Worm (Caenorhabditis elegans) whole organism, early embryonic: ENCODE results near the gene dmsr-4.

ENCODE experiments used
- B0310.2 ChIP-seq: sonication (generic microtip); optimal IDR thresholded peaks from 2 replicates; lab custom pipeline; 2016; ENCODE audit warnings: mild to moderate bottlenecking, missing genetic modification characterization, missing compliant biosample characterization
- F13C5.2 ChIP-seq: sonication (generic microtip); optimal IDR thresholded peaks from 2 replicates; lab custom pipeline; 2017; ENCODE audit warnings: mild to moderate bottlenecking, missing genetic modification characterization, inconsistent platforms, missing compliant biosample characterization
- aly-1 ChIP-seq: sonication (generic microtip); optimal IDR thresholded peaks from 2 replicates; lab custom pipeline; 2016; ENCODE audit warnings: missing genetic modification characterization, missing compliant biosample characterization
- ama-1 ChIP-seq: fragments of 150-350 bp; optimal IDR thresholded peaks from 2 replicates; lab custom pipeline; 2014
- ceh-13 ChIP-seq: fragments of 200-800 bp; sonication (Bioruptor generic); optimal IDR thresholded peaks from 2 replicates; lab custom pipeline; 2018; ENCODE audit warnings: mild to moderate bottlenecking, missing genetic modification characterization, missing compliant biosample characterization
- ceh-36 ChIP-seq: sonication (generic microtip); optimal IDR thresholded peaks from 2 replicates; lab custom pipeline; 2016; ENCODE audit warnings: missing genetic modification characterization, inconsistent platforms, missing compliant biosample characterization
- flt-1 ChIP-seq: fragments of 200-800 bp; sonication (Bioruptor generic); IDR thresholded peaks from 2 replicates; pipeline ENCODE4 v1.3.6; 2022; ENCODE audit warnings: missing genetic modification characterization, missing compliant biosample characterization
- hmbx-1 ChIP-seq: sonication (generic microtip); optimal IDR thresholded peaks from 2 replicates; lab custom pipeline; 2016; ENCODE audit warnings: mild to moderate bottlenecking, missing genetic modification characterization, missing compliant biosample characterization
- hmg-4 ChIP-seq: fragments of 200-800 bp; sonication (Bioruptor generic); optimal IDR thresholded peaks from 2 replicates; lab custom pipeline; 2018; ENCODE audit warnings: mild to moderate bottlenecking, missing genetic modification characterization, missing compliant biosample characterization
- hnd-1 ChIP-seq: sonication (generic microtip); optimal IDR thresholded peaks from 2 replicates; lab custom pipeline; 2016; ENCODE audit warnings: missing genetic modification characterization, missing compliant biosample characterization
- pes-1 ChIP-seq: fragments of 200-800 bp; sonication (Bioruptor generic); IDR thresholded peaks from 2 replicates; pipeline ENCODE4 v1.3.6; 2022; ENCODE audit warnings: missing genetic modification reagents, missing genetic modification characterization, missing compliant biosample characterization
- scrt-1 ChIP-seq: fragments of 200-800 bp; sonication (Bioruptor generic); IDR thresholded peaks from 2 replicates; pipeline ENCODE4 v1.3.6; 2022; ENCODE audit warnings: missing genetic modification characterization, missing compliant biosample characterization
- sea-1 ChIP-seq: fragments of 200-800 bp; sonication (Bioruptor generic); conservative IDR thresholded peaks from 2 replicates; pipeline ENCODE4 v1.3.6; 2022; ENCODE audit warnings: missing genetic modification characterization, missing compliant biosample characterization
- tbx-11 ChIP-seq: fragments of 200-800 bp; sonication (Bioruptor generic); IDR thresholded peaks from 2 replicates; pipeline ENCODE4 v1.3.6; 2022; ENCODE audit warnings: missing genetic modification characterization, missing compliant biosample characterization
- tbx-37 ChIP-seq: fragments of 200-800 bp; sonication (Bioruptor generic); conservative IDR thresholded peaks from 2 replicates; pipeline ENCODE4 v1.3.6; 2022; ENCODE audit warnings: missing genetic modification reagents, missing genetic modification characterization, missing compliant biosample characterization
- tra-4 ChIP-seq: sonication (generic microtip); optimal IDR thresholded peaks from 2 replicates; lab custom pipeline; 2017; ENCODE audit warnings: missing genetic modification characterization, missing compliant biosample characterization

dmsr-4 gene

DNA sequence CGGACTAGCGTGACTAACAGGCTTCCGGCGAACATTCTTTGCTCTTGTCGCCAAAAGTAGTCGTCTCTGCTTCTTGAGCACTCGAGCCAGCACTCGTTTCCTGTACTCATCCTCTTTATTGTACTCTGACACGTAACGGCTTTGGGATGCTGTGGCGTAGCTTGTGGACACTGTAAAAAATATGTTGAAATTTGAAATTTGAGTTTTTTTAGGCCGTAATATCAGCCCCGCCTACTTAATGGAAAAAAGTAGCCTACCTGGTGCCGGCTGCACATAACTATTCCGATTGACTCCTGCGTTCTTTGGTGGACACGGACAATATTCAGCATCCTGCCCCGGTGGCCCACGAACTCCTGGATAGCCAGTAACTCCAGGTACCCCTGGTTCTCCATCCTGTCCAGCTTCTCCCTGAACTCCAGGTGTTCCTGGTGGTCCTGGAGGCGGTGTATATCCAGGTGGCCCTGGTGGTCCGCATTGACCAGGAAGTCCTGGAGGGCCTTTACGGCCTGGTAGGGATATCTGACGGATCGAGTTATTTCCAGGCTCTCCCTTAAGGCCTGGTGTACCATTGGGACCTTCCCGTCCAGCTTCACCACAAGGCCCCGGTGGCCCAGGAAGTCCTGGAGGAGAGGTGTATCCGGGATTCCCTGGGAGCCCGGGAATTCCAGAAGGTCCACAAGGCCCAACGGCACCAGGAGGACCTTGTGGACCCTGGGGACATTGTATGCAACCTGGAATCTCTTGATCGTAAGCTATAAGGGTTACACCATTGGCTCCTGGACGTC is 52.8 kb downstream of the dmsr-4 start:
- TF ChIP-seq ceh-13 (GFP tag; lab: Kevin White, UChicago) (no peak), pes-1 (GFP tag; lab: Robert Waterston, UW) (no peak), flt-1 (no peak), B0310.2 (tag; lab: Kevin White, UChicago) (no peak), hmg-4 (no peak), tra-4 (tag; lab: Kevin White, UChicago) (no peak), hnd-1 (no peak), ceh-36 (tag; lab: Kevin White, UChicago) (no peak), scrt-1 (GFP tag; lab: Robert Waterston, UW) (no peak)

DNA sequence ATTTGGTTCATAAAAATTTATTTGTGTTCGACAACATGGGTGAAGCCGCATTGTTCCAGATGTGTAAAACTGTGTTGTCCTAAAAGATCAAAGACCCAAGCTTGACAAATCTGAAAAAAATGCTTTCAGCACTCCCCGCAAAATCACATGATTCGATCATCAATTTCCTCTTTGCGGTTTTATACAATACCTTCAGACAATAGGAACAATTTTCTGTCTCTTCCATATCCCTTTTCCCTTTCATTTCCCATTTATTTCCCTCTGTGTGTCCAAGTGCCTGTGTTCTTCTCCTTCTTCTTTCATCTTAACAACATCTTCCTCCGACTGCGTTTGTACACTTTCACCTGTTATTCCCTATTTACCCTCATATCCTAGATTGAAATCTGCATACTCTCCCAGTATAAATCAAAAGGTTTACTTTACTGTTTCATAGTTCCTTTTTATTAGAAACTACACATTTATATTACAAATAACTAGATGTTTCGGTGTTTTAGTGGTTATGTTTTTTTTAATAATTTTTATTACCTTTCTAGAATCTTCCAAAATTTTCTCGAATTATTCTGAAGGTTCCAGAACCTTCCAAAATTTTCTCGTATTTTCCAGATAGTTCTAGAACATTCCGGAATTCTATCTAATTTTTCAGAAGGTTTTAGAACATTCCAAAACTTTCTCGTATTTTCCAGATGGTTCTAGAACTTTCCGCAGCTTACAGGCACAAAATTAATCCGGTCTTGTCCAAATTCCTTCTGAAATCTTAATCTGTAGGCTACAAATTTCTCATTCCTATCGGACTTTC is 55.7 kb downstream of the dmsr-4 start, which contains the start of gene K01A2.5:
Gene K01A2.5, plus strand, starts transcription at position 297 of the 796 bp plus-strand sequence.
- TF ChIP-seq ceh-13 (GFP tag; lab: Kevin White, UChicago) (no peak), aly-1 (tag; lab: Kevin White, UChicago) (no peak), ceh-36 (tag; lab: Kevin White, UChicago) (no peak), hnd-1 (no peak), pes-1 (GFP tag; lab: Robert Waterston, UW) (no peak), tbx-11 (GFP tag; lab: Robert Waterston, UW) (no peak), tbx-37 (no peak), scrt-1 (GFP tag; lab: Robert Waterston, UW) (no peak), ama-1 (lab: Kevin White, UChicago) (no peak), hmbx-1 (tag; lab: Kevin White, UChicago) (no peak), B0310.2 (tag; lab: Kevin White, UChicago) (no peak)

- TF ChIP-seq aly-1 (tag; lab: Kevin White, UChicago) (no peak), tra-4 (tag; lab: Kevin White, UChicago) (no peak), F13C5.2 (no peak), ceh-36 (tag; lab: Kevin White, UChicago) (no peak), sea-1 (GFP tag; lab: Robert Waterston, UW) (no peak), ceh-13 (GFP tag; lab: Kevin White, UChicago) (no peak), ama-1 (lab: Kevin White, UChicago) (no peak), tbx-11 (GFP tag; lab: Robert Waterston, UW) (no peak), scrt-1 (GFP tag; lab: Robert Waterston, UW) (no peak), B0310.2 (tag; lab: Kevin White, UChicago) (no peak), hnd-1 (no peak), flt-1 (no peak), hmg-4 (no peak)
These were observed 57.2 kb downstream of the dmsr-4 start, which contains the start of gene K01A2.6 for ce11 chrII:299684-300083. Gene K01A2.6, plus strand, starts transcription at chrII:299984.
